Fruit fly (Drosophila melanogaster) whole organism, embryonic: ENCODE measurements around the gene mwh.

Experiments
- CG10321 ChIP-seq: fragments of 200-800 bp; sonication (Bioruptor generic); IDR thresholded peaks from 2 replicates; pipeline ENCODE4 v1.3.6; 2022; ENCODE audit warnings: missing biosample characterization, missing genetic modification characterization
- CG10431 ChIP-seq: fragments of 200-800 bp; sonication (Bioruptor generic); optimal IDR thresholded peaks from 3 replicates; lab custom pipeline; 2018; ENCODE audit warnings: missing biosample characterization, mild to moderate bottlenecking, missing genetic modification characterization
- CG11093 ChIP-seq: fragments of 200-800 bp; sonication (Bioruptor generic); IDR thresholded peaks from 3 replicates; pipeline ENCODE4 v1.3.6; 2022; ENCODE audit warnings: missing biosample characterization, missing genetic modification characterization
- CG11247 ChIP-seq: fragments of 200-800 bp; sonication (Bioruptor generic); IDR thresholded peaks from 2 replicates; pipeline ENCODE4 v1.3.6; 2022; ENCODE audit warnings: missing biosample characterization, missing genetic modification characterization
- CG11504 ChIP-seq: fragments of 200-800 bp; sonication (Bioruptor generic); optimal IDR thresholded peaks from 3 replicates; lab custom pipeline; 2019; ENCODE audit warnings: missing biosample characterization, mild to moderate bottlenecking, missing genetic modification characterization, moderate library complexity
- CG11560 ChIP-seq: fragments of 200-800 bp; sonication (Bioruptor generic); IDR thresholded peaks from 3 replicates; pipeline ENCODE4 v1.3.6; 2022; ENCODE audit warnings: missing biosample characterization, missing genetic modification characterization
- CG11723 ChIP-seq: fragments of 200-800 bp; sonication (Bioruptor generic); optimal IDR thresholded peaks from 2 replicates; lab custom pipeline; 2017; ENCODE audit warnings: missing biosample characterization, mild to moderate bottlenecking, missing genetic modification characterization
- CG12299 ChIP-seq: fragments of 200-800 bp; sonication (Bioruptor generic); optimal IDR thresholded peaks from 2 replicates; lab custom pipeline; 2018; ENCODE audit warnings: missing biosample characterization, mild to moderate bottlenecking, missing genetic modification characterization
- CG12659 ChIP-seq: fragments of 200-800 bp; sonication (Bioruptor generic); optimal IDR thresholded peaks from 3 replicates; lab custom pipeline; 2017; ENCODE audit warnings: mild to moderate bottlenecking, missing biosample characterization, missing genetic modification reagents, missing genetic modification characterization
- CG12769 ChIP-seq: fragments of 200-800 bp; sonication (Bioruptor generic); optimal IDR thresholded peaks from 2 replicates; lab custom pipeline; 2019; ENCODE audit warnings: missing biosample characterization, mild to moderate bottlenecking, missing genetic modification characterization, moderate library complexity
- CG13624 ChIP-seq: fragments of 200-800 bp; sonication (Bioruptor generic); optimal IDR thresholded peaks from 2 replicates; lab custom pipeline; 2016; ENCODE audit warnings: missing biosample characterization, missing genetic modification characterization
- CG14050 ChIP-seq: fragments of 200-800 bp; sonication (Bioruptor generic); IDR thresholded peaks from 3 replicates; pipeline ENCODE4 v1.3.6; 2022; ENCODE audit warnings: missing biosample characterization, missing genetic modification characterization
- CG16813 ChIP-seq: fragments of 200-800 bp; sonication (Bioruptor generic); IDR thresholded peaks from 3 replicates; pipeline ENCODE4 v1.3.6; 2022; ENCODE audit warnings: missing biosample characterization, missing genetic modification characterization; ENCODE audit not compliant: partially characterized antibody
- CG16863 ChIP-seq: fragments of 200-800 bp; sonication (Bioruptor generic); optimal IDR thresholded peaks from 3 replicates; lab custom pipeline; 2016; ENCODE audit warnings: missing biosample characterization, missing genetic modification characterization
- CG1792 ChIP-seq: fragments of 200-800 bp; sonication (Bioruptor generic); optimal IDR thresholded peaks from 2 replicates; lab custom pipeline; 2016; ENCODE audit warnings: missing biosample characterization, missing genetic modification characterization
- CG18599 ChIP-seq: fragments of 200-800 bp; sonication (Bioruptor generic); optimal IDR thresholded peaks from 3 replicates; lab custom pipeline; 2017; ENCODE audit warnings: missing biosample characterization, missing genetic modification characterization, mild to moderate bottlenecking, moderate library complexity, missing genetic modification reagents
- CG31388 ChIP-seq: fragments of 200-800 bp; sonication (Bioruptor generic); optimal IDR thresholded peaks from 2 replicates; lab custom pipeline; 2016; ENCODE audit warnings: missing biosample characterization, missing genetic modification characterization
- CG4282 ChIP-seq: fragments of 200-800 bp; sonication (Bioruptor generic); optimal IDR thresholded peaks from 2 replicates; lab custom pipeline; 2016; ENCODE audit warnings: missing biosample characterization, missing genetic modification characterization
- CG7987 ChIP-seq: fragments of 200-800 bp; sonication (Bioruptor generic); optimal IDR thresholded peaks from 2 replicates; lab custom pipeline; 2018; ENCODE audit warnings: missing biosample characterization, mild to moderate bottlenecking, missing genetic modification characterization, moderate library complexity
- CG8388 ChIP-seq: fragments of 200-800 bp; sonication (Bioruptor generic); optimal IDR thresholded peaks from 2 replicates; lab custom pipeline; 2019; ENCODE audit warnings: missing biosample characterization, mild to moderate bottlenecking, missing genetic modification characterization, moderate library complexity
- CG8944 ChIP-seq: fragments of 200-800 bp; sonication (Bioruptor generic); optimal IDR thresholded peaks from 3 replicates; lab custom pipeline; 2016; ENCODE audit warnings: missing biosample characterization, missing genetic modification characterization
- CG9727 ChIP-seq: fragments of 200-800 bp; sonication (Bioruptor generic); optimal IDR thresholded peaks from 3 replicates; lab custom pipeline; 2017; ENCODE audit warnings: missing biosample characterization, mild to moderate bottlenecking, missing genetic modification characterization
- CG9817 ChIP-seq: fragments of 200-800 bp; sonication (Bioruptor generic); optimal IDR thresholded peaks from 2 replicates; lab custom pipeline; 2018; ENCODE audit warnings: missing biosample characterization, mild to moderate bottlenecking, missing genetic modification characterization, moderate library complexity
- Dip3 ChIP-seq: fragments of 200-800 bp; sonication (Bioruptor generic); optimal IDR thresholded peaks from 3 replicates; lab custom pipeline; 2016; ENCODE audit warnings: missing biosample characterization, missing genetic modification characterization
- H2.0 ChIP-seq: fragments of 200-800 bp; sonication (Bioruptor generic); IDR thresholded peaks from 2 replicates; pipeline ENCODE4 v1.3.6; 2022; ENCODE audit warnings: missing biosample characterization, missing genetic modification characterization
- HmgZ ChIP-seq: fragments of 200-800 bp; sonication (Bioruptor generic); optimal IDR thresholded peaks from 2 replicates; lab custom pipeline; 2018; ENCODE audit warnings: missing biosample characterization, mild to moderate bottlenecking, missing genetic modification characterization
- Lim3 ChIP-seq: fragments of 200-800 bp; sonication (Bioruptor generic); IDR thresholded peaks from 2 replicates; pipeline ENCODE4 v1.3.6; 2022; ENCODE audit warnings: missing biosample characterization, missing genetic modification characterization
- MTF-1 ChIP-seq: fragments of 200-800 bp; sonication (Bioruptor generic); optimal IDR thresholded peaks from 2 replicates; lab custom pipeline; 2018; ENCODE audit warnings: missing biosample characterization, mild to moderate bottlenecking, missing genetic modification characterization, borderline replicate concordance
- Med ChIP-seq: fragments of 200-800 bp; sonication (Bioruptor generic); peaks from one replicate; lab custom pipeline; 2016; ENCODE audit warnings: missing biosample characterization, missing genetic modification characterization, mild to moderate bottlenecking, inconsistent platforms, moderate library complexity
- Nf-YC ChIP-seq: fragments of 200-800 bp; optimal IDR thresholded peaks from 3 replicates; lab custom pipeline; 2019; ENCODE audit warnings: missing biosample characterization, mild to moderate bottlenecking, missing genetic modification characterization, moderate library complexity
- Ptx1 ChIP-seq: fragments of 200-800 bp; sonication (Bioruptor generic); IDR thresholded peaks from 2 replicates; pipeline ENCODE4 v1.3.6; 2022; ENCODE audit warnings: missing biosample characterization, missing genetic modification characterization
- Spps ChIP-seq: fragments of 200-800 bp; sonication (Bioruptor generic); optimal IDR thresholded peaks from 2 replicates; lab custom pipeline; 2018; ENCODE audit warnings: missing biosample characterization, mild to moderate bottlenecking, missing genetic modification characterization
- Usf ChIP-seq: fragments of 200-800 bp; sonication (Bioruptor generic); optimal IDR thresholded peaks from 2 replicates; lab custom pipeline; 2017; ENCODE audit warnings: missing genotype, missing biosample characterization, missing genetic modification characterization
- br ChIP-seq: fragments of >200 bp; optimal IDR thresholded peaks from 2 replicates; lab custom pipeline; 2017
- cas ChIP-seq: fragments of 200-800 bp; sonication (Bioruptor generic); IDR thresholded peaks from 2 replicates; pipeline ENCODE4 v1.3.6; 2022; ENCODE audit warnings: missing biosample characterization, missing genetic modification characterization
- cato ChIP-seq: fragments of 200-800 bp; sonication (Bioruptor generic); optimal IDR thresholded peaks from 2 replicates; lab custom pipeline; 2016; ENCODE audit warnings: missing biosample characterization, missing genetic modification characterization, borderline replicate concordance
- corto ChIP-seq: fragments of 200-800 bp; sonication (Bioruptor generic); optimal IDR thresholded peaks from 2 replicates; lab custom pipeline; 2016; ENCODE audit warnings: missing biosample characterization, mild to moderate bottlenecking, missing genetic modification characterization, moderate library complexity
- crp ChIP-seq, 2 experiments: fragments of 200-800 bp; sonication (Bioruptor generic); optimal IDR thresholded peaks; 2 replicates in 1 of 2; 3 replicates in 1 of 2; lab custom pipeline; 2017; ENCODE audit warnings: missing biosample characterization in 2 of 2, missing genetic modification characterization in 2 of 2, mild to moderate bottlenecking in 1 of 2, moderate library complexity in 1 of 2
- dan ChIP-seq: fragments of 200-800 bp; sonication (Bioruptor generic); IDR thresholded peaks from 2 replicates; pipeline ENCODE4 v1.3.6; 2022; ENCODE audit warnings: missing biosample characterization, missing genetic modification characterization
- ewg ChIP-seq: fragments of 200-800 bp; sonication (Bioruptor generic); optimal IDR thresholded peaks from 3 replicates; lab custom pipeline; 2017; ENCODE audit warnings: mild to moderate bottlenecking, missing biosample characterization, missing genetic modification reagents, missing genetic modification characterization
- exex ChIP-seq: fragments of 200-800 bp; sonication (Bioruptor generic); optimal IDR thresholded peaks from 4 replicates; lab custom pipeline; 2018; ENCODE audit warnings: missing biosample characterization, mild to moderate bottlenecking, missing genetic modification characterization, moderate library complexity
- ftz-f1 ChIP-seq: fragments of 200-800 bp; sonication (Bioruptor generic); optimal IDR thresholded peaks from 2 replicates; lab custom pipeline; 2016; ENCODE audit warnings: missing biosample characterization, missing genetic modification characterization
- gcm ChIP-seq: fragments of 200-800 bp; sonication (Bioruptor generic); optimal IDR thresholded peaks from 2 replicates; lab custom pipeline; 2019; ENCODE audit warnings: missing biosample characterization, mild to moderate bottlenecking, missing genetic modification characterization, moderate library complexity
- grn ChIP-seq: fragments of 200-800 bp; sonication (Bioruptor generic); optimal IDR thresholded peaks from 3 replicates; lab custom pipeline; 2017; ENCODE audit warnings: missing biosample characterization, missing genetic modification characterization
- knrl ChIP-seq: fragments of 200-800 bp; sonication (Bioruptor generic); IDR thresholded peaks from 3 replicates; pipeline ENCODE4 v1.3.6; 2022; ENCODE audit warnings: missing biosample characterization, missing genetic modification characterization; ENCODE audit not compliant: partially characterized antibody
- rib ChIP-seq: fragments of 200-800 bp; sonication (Bioruptor generic); IDR thresholded peaks from 2 replicates; pipeline ENCODE4 v1.3.6; 2022; ENCODE audit warnings: missing biosample characterization, missing genetic modification characterization
- scrt ChIP-seq: fragments of 200-800 bp; sonication (Bioruptor generic); optimal IDR thresholded peaks from 2 replicates; lab custom pipeline; 2018; ENCODE audit warnings: missing biosample characterization, mild to moderate bottlenecking, missing genetic modification characterization, moderate library complexity
- sens-2 ChIP-seq: fragments of 200-800 bp; sonication (Bioruptor generic); IDR thresholded peaks from 2 replicates; pipeline ENCODE4 v1.3.6; 2022; ENCODE audit warnings: missing biosample characterization, missing genetic modification characterization
- sim ChIP-seq: fragments of 200-800 bp; sonication (Bioruptor generic); IDR thresholded peaks from 2 replicates; pipeline ENCODE4 v1.3.6; 2022; ENCODE audit warnings: missing biosample characterization, missing genetic modification characterization
- sr ChIP-seq: fragments of 200-800 bp; sonication (Bioruptor generic); IDR thresholded peaks from 3 replicates; pipeline ENCODE4 v1.3.6; 2022; ENCODE audit warnings: missing biosample characterization, missing genetic modification characterization
- sug ChIP-seq: fragments of 200-800 bp; optimal IDR thresholded peaks from 2 replicates; lab custom pipeline; 2019; ENCODE audit warnings: missing biosample characterization, mild to moderate bottlenecking, missing genetic modification characterization, moderate library complexity

mwh gene

dm6 chr3L:1151691-1152090, 48.9 kb upstream of the mwh start (continued):
- TF ChIP-seq CG12769 (tag; lab: Kevin White, UChicago) (peak; percentile 35), cato (GFP tag; lab: Kevin White, UChicago) (no peak), ftz-f1 (GFP tag; lab: Kevin White, UChicago) (no peak), Usf (GFP tag; lab: Kevin White, UChicago) (peak; percentile 1), CG18599 (GFP tag; lab: Kevin White, UChicago) (peak; percentile 51), rib (peak; percentile 26; the same call in 1 of the 2 replicates), sens-2 (GFP tag; lab: Robert Waterston, UW) (no peak), sr (GFP tag; lab: Robert Waterston, UW) (0 out of 3 replicates have a peak, but pooled peaks have one; percentile 22), ewg (peak; percentile 3), Lim3 (GFP tag; lab: Robert Waterston, UW) (no peak), CG1792 (no peak), CG11723 (GFP tag; lab: Kevin White, UChicago) (no peak), CG11093 (GFP tag; lab: Robert Waterston, UW) (no peak), grn (GFP tag; lab: Kevin White, UChicago) (no peak), Spps (tag; lab: Kevin White, UChicago) (no peak), sim (GFP tag; lab: Robert Waterston, UW) (no peak), MTF-1 (GFP tag; lab: Kevin White, UChicago) (no peak), CG12299 (no peak), CG14050 (GFP tag; lab: Robert Waterston, UW) (no peak), CG11504 (tag; lab: Kevin White, UChicago) (peak; percentile 63), CG8944 (GFP tag; lab: Kevin White, UChicago) (no peak), corto (GFP tag; lab: Kevin White, UChicago) (no peak), exex (no peak), dan (no peak), cas (GFP tag; lab: Robert Waterston, UW) (no peak), scrt (no peak), Dip3 (GFP tag; lab: Kevin White, UChicago) (peak; percentile 8), Nf-YC (tag; lab: Kevin White, UChicago) (peak; percentile 4), CG16813 (GFP tag; lab: Robert Waterston, UW) (no peak), CG10431 (no peak), Ptx1 (GFP tag; lab: Robert Waterston, UW) (peak; percentile 54), CG9727 (GFP tag; lab: Kevin White, UChicago) (peak; percentile 52), CG10321 (GFP tag; lab: Robert Waterston, UW) (no peak), CG8388 (no peak), CG12659 (GFP tag; lab: Kevin White, UChicago) (peak; percentile 41), CG7987 (GFP tag; lab: Kevin White, UChicago) (no peak), CG11247 (GFP tag; lab: Robert Waterston, UW) (peak; percentile 70; the same call in 1 of the 2 replicates), crp (GFP tag; optimal IDR thresholded peaks at IDR 0.05; lab: Kevin White, UChicago) (no peak), CG4282 (GFP tag; lab: Kevin White, UChicago) (no peak), HmgZ (peak; percentile 16), gcm (GFP tag; lab: Kevin White, UChicago) (no peak), CG31388 (GFP tag; lab: Kevin White, UChicago) (no peak), CG16863 (GFP tag; lab: Kevin White, UChicago) (no peak), sug (tag; lab: Kevin White, UChicago) (peak; percentile 34), H2.0 (GFP tag; lab: Robert Waterston, UW) (no peak), Med (GFP tag; lab: Kevin White, UChicago) (peak; percentile 82), br (lab: Kevin White, UChicago) (no peak), CG9817 (peak; percentile 43), CG11560 (0 out of 3 replicates have a peak, but pooled peaks have one; percentile 33), CG13624 (GFP tag; lab: Kevin White, UChicago) (no peak), knrl (GFP tag; lab: Robert Waterston, UW) (no peak)
